Fruit fly (Drosophila melanogaster): ENCODE measurements around the gene CG9427.

The CG9427 gene

dm6 chr3R:9630633-9631095, 3.9 kb upstream of the CG9427 start, which contains the start of gene Calr (continued):
- TF ChIP-seq gcm (GFP tag; optimal IDR thresholded peaks at IDR 0.05) (peak; percentile 62), CG8388 (GFP tag; optimal IDR thresholded peaks at IDR 0.05) (peak; percentile 14), fru (optimal IDR thresholded peaks at IDR 0.05) (no peak), TFAM (GFP tag; optimal IDR thresholded peaks at IDR 0.05) (no peak), CG2116 (GFP tag; optimal IDR thresholded peaks at IDR 0.05) (peak; percentile 100), CG13296 (GFP tag; optimal IDR thresholded peaks at IDR 0.05) (peak; percentile 56), vnd (GFP tag; IDR thresholded peaks at IDR 0.05; ENCODE audit: partially characterized antibody) (no peak), BtbVII (GFP tag; optimal IDR thresholded peaks at IDR 0.05) (peak; percentile 71), toy (GFP tag; IDR thresholded peaks at IDR 0.05) (no peak), PHDP (tag; optimal IDR thresholded peaks at IDR 0.05) (peak; percentile 30), trh (GFP tag; optimal IDR thresholded peaks at IDR 0.05) (no peak), Poxn (GFP tag; IDR thresholded peaks at IDR 0.05) (no peak), az2 (GFP tag; optimal IDR thresholded peaks at IDR 0.05) (no peak), CG10431 (GFP tag; optimal IDR thresholded peaks at IDR 0.05) (no peak), CG1529 (GFP tag; optimal IDR thresholded peaks at IDR 0.05) (no peak), gt (GFP tag; IDR thresholded peaks at IDR 0.05) (no peak), tna (GFP tag; IDR thresholded peaks at IDR 0.05; ENCODE audit: partially characterized antibody) (no peak), CG12104 (GFP tag; optimal IDR thresholded peaks at IDR 0.05) (no peak), ap (GFP tag; IDR thresholded peaks at IDR 0.05) (no peak), kah (GFP tag; optimal IDR thresholded peaks at IDR 0.05) (peak; percentile 68), CG30020 (tag; optimal IDR thresholded peaks at IDR 0.05) (peak; percentile 61), croc (GFP tag; conservative IDR thresholded peaks at IDR 0.05) (no peak), CG4820 (GFP tag; optimal IDR thresholded peaks at IDR 0.05) (no peak), Hsf (GFP tag; optimal IDR thresholded peaks at IDR 0.05) (no peak), zen2 (GFP tag; IDR thresholded peaks at IDR 0.05; ENCODE audit: partially characterized antibody) (no peak), ara (GFP tag; IDR thresholded peaks at IDR 0.05) (no peak), CG33213 (GFP tag; optimal IDR thresholded peaks at IDR 0.05) (peak; percentile 50), CG6765 (GFP tag; optimal IDR thresholded peaks at IDR 0.05) (peak; percentile 5), NC2β (GFP tag; optimal IDR thresholded peaks at IDR 0.05) (peak; percentile 52), CG8089 (GFP tag; optimal IDR thresholded peaks at IDR 0.05) (no peak), Dp (GFP tag; optimal IDR thresholded peaks at IDR 0.05) (peak; percentile 51), CG12391 (tag; optimal IDR thresholded peaks at IDR 0.05) (peak; percentile 45), CG18262 (tag; optimal IDR thresholded peaks at IDR 0.05) (no peak), gcm2 (GFP tag; optimal IDR thresholded peaks at IDR 0.05) (peak; percentile 43), jumu (GFP tag; optimal IDR thresholded peaks at IDR 0.05) (no peak), HLH3B (GFP tag; IDR thresholded peaks at IDR 0.05) (no peak), CG15601 (tag; optimal IDR thresholded peaks at IDR 0.05) (peak; percentile 56), BEAF-32 (GFP tag; optimal IDR thresholded peaks at IDR 0.05) (peak; percentile 78), Asciz (GFP tag; optimal IDR thresholded peaks at IDR 0.05) (no peak), D19B (GFP tag; optimal IDR thresholded peaks at IDR 0.05) (no peak), ato (GFP tag; IDR thresholded peaks at IDR 0.05; ENCODE audit: partially characterized antibody) (no peak), CG17568 (GFP tag; optimal IDR thresholded peaks at IDR 0.05) (no peak), pan (optimal IDR thresholded peaks at IDR 0.05) (no peak), pan (GFP tag; optimal IDR thresholded peaks at IDR 0.05 in 1 of 2, IDR thresholded peaks at IDR 0.05 in 1 of 2) (no peak), CG12942 (GFP tag; optimal IDR thresholded peaks at IDR 0.05) (no peak), kay (GFP tag; optimal IDR thresholded peaks at IDR 0.05) (peak; percentile 29), Fer2 (tag; optimal IDR thresholded peaks at IDR 0.05) (no peak), CG6854 (GFP tag; optimal IDR thresholded peaks at IDR 0.05) (peak; percentile 43), inv (GFP tag; IDR thresholded peaks at IDR 0.05; ENCODE audit: partially characterized antibody) (no peak), CG12769 (tag; optimal IDR thresholded peaks at IDR 0.05) (no peak), MTF-1 (GFP tag; optimal IDR thresholded peaks at IDR 0.05; ENCODE audit: borderline replicate concordance) (peak; percentile 37)

Data from whole organism, embryonic.